Fruit fly (Drosophila melanogaster) whole organism, embryonic: ENCODE measurements around the gene Mettl2.

ENCODE experiments used
- Atf-2 ChIP-seq: fragments of 200-800 bp; sonication (Bioruptor generic); optimal IDR thresholded peaks from 2 replicates; lab custom pipeline; 2016; ENCODE audit warnings: missing biosample characterization, missing genetic modification characterization
- BtbVII ChIP-seq: fragments of 200-800 bp; sonication (Bioruptor generic); optimal IDR thresholded peaks from 3 replicates; lab custom pipeline; 2017; ENCODE audit warnings: missing biosample characterization, mild to moderate bottlenecking, missing genetic modification characterization
- Bteb2 ChIP-seq: fragments of 200-800 bp; sonication (Bioruptor generic); optimal IDR thresholded peaks from 2 replicates; lab custom pipeline; 2016; ENCODE audit warnings: missing biosample characterization, missing genetic modification characterization
- CG10274 ChIP-seq: fragments of 200-800 bp; sonication (Bioruptor generic); optimal IDR thresholded peaks from 3 replicates; lab custom pipeline; 2017; ENCODE audit warnings: missing biosample characterization, mild to moderate bottlenecking, missing genetic modification characterization
- CG11247 ChIP-seq: fragments of 200-800 bp; sonication (Bioruptor generic); IDR thresholded peaks from 2 replicates; pipeline ENCODE4 v1.3.6; 2022; ENCODE audit warnings: missing biosample characterization, missing genetic modification characterization
- CG12104 ChIP-seq: fragments of 200-800 bp; sonication (Bioruptor generic); optimal IDR thresholded peaks from 3 replicates; lab custom pipeline; 2016; ENCODE audit warnings: missing biosample characterization, missing genetic modification characterization
- CG16815 ChIP-seq: fragments of 200-800 bp; sonication (Bioruptor generic); optimal IDR thresholded peaks from 3 replicates; lab custom pipeline; 2017; ENCODE audit warnings: missing biosample characterization, mild to moderate bottlenecking, missing genetic modification characterization
- CG2678 ChIP-seq: fragments of 200-800 bp; sonication (Bioruptor generic); optimal IDR thresholded peaks from 3 replicates; lab custom pipeline; 2019; ENCODE audit warnings: missing biosample characterization, mild to moderate bottlenecking, missing genetic modification characterization, moderate library complexity
- CG30403 ChIP-seq: fragments of 200-800 bp; sonication (Bioruptor generic); optimal IDR thresholded peaks from 3 replicates; lab custom pipeline; 2016; ENCODE audit warnings: missing biosample characterization, missing genetic modification characterization
- CG31365 ChIP-seq: fragments of 200-800 bp; sonication (Bioruptor generic); optimal IDR thresholded peaks from 2 replicates; lab custom pipeline; 2018; ENCODE audit warnings: missing biosample characterization, mild to moderate bottlenecking, missing genetic modification characterization
- CG32532 ChIP-seq: fragments of 200-800 bp; sonication (Bioruptor generic); IDR thresholded peaks from 2 replicates; pipeline ENCODE4 v1.3.6; 2022; ENCODE audit warnings: missing biosample characterization, missing genetic modification characterization
- CG3281 ChIP-seq: fragments of 200-800 bp; sonication (Bioruptor generic); optimal IDR thresholded peaks from 3 replicates; lab custom pipeline; 2017; ENCODE audit warnings: missing biosample characterization, mild to moderate bottlenecking, missing genetic modification characterization
- CG4707 ChIP-seq: fragments of 200-800 bp; sonication (Bioruptor generic); optimal IDR thresholded peaks from 2 replicates; lab custom pipeline; 2018; ENCODE audit warnings: missing biosample characterization, mild to moderate bottlenecking, missing genetic modification characterization, moderate library complexity
- CG6791 ChIP-seq: fragments of 200-800 bp; sonication (Bioruptor generic); IDR thresholded peaks from 3 replicates; pipeline ENCODE4 v1.3.6; 2022; ENCODE audit warnings: missing biosample characterization, missing genetic modification characterization; ENCODE audit not compliant: partially characterized antibody
- CG7839 ChIP-seq: fragments of 200-800 bp; sonication (Bioruptor generic); optimal IDR thresholded peaks from 3 replicates; lab custom pipeline; 2018; ENCODE audit warnings: missing biosample characterization, mild to moderate bottlenecking, missing genetic modification characterization, moderate library complexity
- CG8765 ChIP-seq: fragments of 200-800 bp; sonication (Bioruptor generic); IDR thresholded peaks from 2 replicates; pipeline ENCODE4 v1.3.6; 2022; ENCODE audit warnings: missing biosample characterization, missing genetic modification characterization
- CG9437 ChIP-seq: fragments of 200-800 bp; sonication (Bioruptor generic); optimal IDR thresholded peaks from 2 replicates; lab custom pipeline; 2018; ENCODE audit warnings: missing biosample characterization, mild to moderate bottlenecking, missing genetic modification characterization
- CG9609 ChIP-seq: fragments of 200-800 bp; sonication (Bioruptor generic); optimal IDR thresholded peaks from 3 replicates; lab custom pipeline; 2016; ENCODE audit warnings: missing biosample characterization, missing genetic modification characterization
- Chrac-16 ChIP-seq: fragments of 200-800 bp; sonication (Bioruptor generic); optimal IDR thresholded peaks from 3 replicates; lab custom pipeline; 2016; ENCODE audit warnings: missing biosample characterization, missing genetic modification characterization
- CoRest ChIP-seq: fragments of 200-800 bp; sonication (Bioruptor generic); optimal IDR thresholded peaks from 3 replicates; lab custom pipeline; 2018; ENCODE audit warnings: missing biosample characterization, mild to moderate bottlenecking, missing genetic modification characterization, moderate library complexity
- D19B ChIP-seq: fragments of 200-800 bp; sonication (Bioruptor generic); optimal IDR thresholded peaks from 2 replicates; lab custom pipeline; 2017; ENCODE audit warnings: missing biosample characterization, mild to moderate bottlenecking, missing genetic modification characterization
- Dad ChIP-seq: fragments of 200-800 bp; sonication (Bioruptor generic); optimal IDR thresholded peaks from 3 replicates; lab custom pipeline; 2016; ENCODE audit warnings: missing biosample characterization, missing genetic modification characterization
- Drgx ChIP-seq: fragments of 200-800 bp; sonication (Bioruptor generic); IDR thresholded peaks from 2 replicates; pipeline ENCODE4 v1.3.6; 2022; ENCODE audit warnings: missing biosample characterization, missing genetic modification characterization
- Ets97D ChIP-seq: fragments of 200-800 bp; sonication (Bioruptor generic); optimal IDR thresholded peaks from 3 replicates; lab custom pipeline; 2016; ENCODE audit warnings: missing biosample characterization, missing genetic modification characterization
- HLH3B ChIP-seq: fragments of 200-800 bp; sonication (Bioruptor generic); IDR thresholded peaks from 2 replicates; pipeline ENCODE4 v1.3.6; 2022; ENCODE audit warnings: missing biosample characterization, missing genetic modification characterization
- HLH54F ChIP-seq: fragments of 200-800 bp; sonication (Bioruptor generic); optimal IDR thresholded peaks from 3 replicates; lab custom pipeline; 2016; ENCODE audit warnings: missing biosample characterization, missing genetic modification characterization
- Med ChIP-seq: fragments of 200-800 bp; sonication (Bioruptor generic); peaks from one replicate; lab custom pipeline; 2016; ENCODE audit warnings: missing biosample characterization, missing genetic modification characterization, mild to moderate bottlenecking, inconsistent platforms, moderate library complexity
- NfI ChIP-seq: fragments of 200-800 bp; sonication (Bioruptor generic); optimal IDR thresholded peaks from 3 replicates; lab custom pipeline; 2018; ENCODE audit warnings: missing biosample characterization, mild to moderate bottlenecking, missing genetic modification characterization, moderate library complexity
- Pdp1 ChIP-seq, 2 experiments: fragments of 200-800 bp; sonication (Bioruptor generic); optimal IDR thresholded peaks; 3 replicates each; lab custom pipeline; 2016; ENCODE audit warnings: missing biosample characterization in 2 of 2, missing genetic modification characterization in 2 of 2, mild to moderate bottlenecking in 1 of 2, moderate library complexity in 1 of 2
- Ptx1 ChIP-seq: fragments of 200-800 bp; sonication (Bioruptor generic); IDR thresholded peaks from 2 replicates; pipeline ENCODE4 v1.3.6; 2022; ENCODE audit warnings: missing biosample characterization, missing genetic modification characterization
- chif ChIP-seq, 2 experiments: fragments of 200-800 bp; sonication (Bioruptor generic); optimal IDR thresholded peaks; 3 replicates each; lab custom pipeline; 2016; ENCODE audit warnings: missing biosample characterization in 2 of 2, missing genetic modification characterization in 2 of 2
- chinmo ChIP-seq: fragments of 200-800 bp; sonication (Bioruptor generic); IDR thresholded peaks from 4 replicates; pipeline ENCODE4 v1.3.6; 2022; ENCODE audit warnings: missing biosample characterization, missing genetic modification characterization; ENCODE audit not compliant: partially characterized antibody
- crc ChIP-seq: fragments of 200-800 bp; sonication (Bioruptor generic); optimal IDR thresholded peaks from 2 replicates; lab custom pipeline; 2016; ENCODE audit warnings: missing biosample characterization, missing genetic modification characterization
- cwo ChIP-seq: fragments of 200-800 bp; sonication (Bioruptor generic); optimal IDR thresholded peaks from 3 replicates; lab custom pipeline; 2017; ENCODE audit warnings: missing biosample characterization, missing genetic modification characterization, mild to moderate bottlenecking, moderate library complexity, missing genetic modification reagents
- dysf ChIP-seq: fragments of 200-800 bp; sonication (Bioruptor generic); IDR thresholded peaks from 3 replicates; pipeline ENCODE4 v1.3.6; 2022; ENCODE audit warnings: missing biosample characterization, missing genetic modification characterization
- fd96Cb ChIP-seq: fragments of 200-800 bp; sonication (Bioruptor generic); optimal IDR thresholded peaks from 2 replicates; lab custom pipeline; 2018; ENCODE audit warnings: missing biosample characterization, mild to moderate bottlenecking, missing genetic modification characterization, moderate library complexity
- ftz-f1 ChIP-seq: fragments of 200-800 bp; sonication (Bioruptor generic); optimal IDR thresholded peaks from 2 replicates; lab custom pipeline; 2016; ENCODE audit warnings: missing biosample characterization, missing genetic modification characterization
- inv ChIP-seq: fragments of 200-800 bp; sonication (Bioruptor generic); IDR thresholded peaks from 2 replicates; pipeline ENCODE4 v1.3.6; 2022; ENCODE audit warnings: missing biosample characterization, missing genetic modification characterization; ENCODE audit not compliant: partially characterized antibody
- lmd ChIP-seq: fragments of 200-800 bp; sonication (Bioruptor generic); IDR thresholded peaks from 2 replicates; pipeline ENCODE4 v1.3.6; 2022; ENCODE audit warnings: missing biosample characterization, missing genetic modification characterization
- mam ChIP-seq: fragments of 200-800 bp; sonication (Bioruptor generic); optimal IDR thresholded peaks from 3 replicates; lab custom pipeline; 2016; ENCODE audit warnings: missing biosample characterization, missing genetic modification characterization
- pho ChIP-seq: fragments of 200-800 bp; sonication (Bioruptor generic); optimal IDR thresholded peaks from 2 replicates; lab custom pipeline; 2016; ENCODE audit warnings: missing biosample characterization, missing genetic modification characterization
- scrt ChIP-seq: fragments of 200-800 bp; sonication (Bioruptor generic); optimal IDR thresholded peaks from 2 replicates; lab custom pipeline; 2018; ENCODE audit warnings: missing biosample characterization, mild to moderate bottlenecking, missing genetic modification characterization, moderate library complexity
- slp2 ChIP-seq: fragments of 200-800 bp; sonication (Bioruptor generic); optimal IDR thresholded peaks from 2 replicates; lab custom pipeline; 2016; ENCODE audit warnings: missing biosample characterization, missing genetic modification characterization
- tgo ChIP-seq: fragments of 200-800 bp; sonication (Bioruptor generic); IDR thresholded peaks from 3 replicates; pipeline ENCODE4 v1.3.6; 2022; ENCODE audit warnings: missing biosample characterization, missing genetic modification characterization
- unpg ChIP-seq: fragments of 200-800 bp; sonication (Bioruptor generic); optimal IDR thresholded peaks from 3 replicates; lab custom pipeline; 2018; ENCODE audit warnings: missing biosample characterization, mild to moderate bottlenecking, missing genetic modification characterization, moderate library complexity
- wek ChIP-seq: fragments of 200-800 bp; sonication (Bioruptor generic); optimal IDR thresholded peaks from 3 replicates; lab custom pipeline; 2018; ENCODE audit warnings: missing biosample characterization, mild to moderate bottlenecking, missing genetic modification characterization, moderate library complexity
- wor ChIP-seq: fragments of 200-800 bp; sonication (Bioruptor generic); IDR thresholded peaks from 2 replicates; pipeline ENCODE4 v1.3.6; 2022; ENCODE audit warnings: missing biosample characterization, missing genetic modification characterization
- zen ChIP-seq: fragments of 200-800 bp; sonication (Bioruptor generic); optimal IDR thresholded peaks from 3 replicates; lab custom pipeline; 2018; ENCODE audit warnings: missing biosample characterization, mild to moderate bottlenecking, missing genetic modification characterization, moderate library complexity

Mettl2 gene

DNA sequence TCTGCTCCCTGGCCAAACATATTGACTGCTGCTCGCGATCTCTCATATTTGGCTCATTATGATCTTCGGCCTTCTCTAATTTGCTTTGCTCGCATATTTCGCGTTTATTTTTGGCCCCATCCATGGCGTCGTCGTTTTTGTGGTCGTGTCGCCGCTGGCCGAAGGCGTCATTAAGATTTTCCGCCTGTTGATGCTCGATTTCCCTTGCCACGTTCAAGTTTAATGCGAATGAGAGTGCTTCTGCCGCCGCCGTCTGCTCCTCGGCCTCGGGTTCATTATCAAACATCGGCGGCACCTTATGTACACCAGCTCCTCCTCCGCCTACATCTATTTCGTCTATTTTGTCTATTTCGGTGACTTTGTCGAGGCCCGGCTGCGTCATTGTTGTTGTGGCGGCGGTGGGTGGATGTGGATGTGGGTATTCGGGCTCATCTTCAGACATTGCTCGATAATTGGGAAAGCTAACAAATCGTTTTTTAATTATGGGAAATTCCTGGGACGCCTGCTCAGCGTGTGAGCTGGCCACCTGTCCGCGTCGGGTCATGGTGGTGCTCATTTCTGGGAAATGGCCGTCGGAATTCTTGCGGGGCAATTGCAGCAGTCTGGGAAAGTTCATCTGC, 24.5 kb downstream of the Mettl2 start (continued):
- TF ChIP-seq CG6791 (GFP tag; lab: Robert Waterston, UW), result no peak
- no peak for TF ChIP-seq CG4707 (GFP tag; lab: Kevin White, UChicago)
- no peak for TF ChIP-seq Atf-2 (GFP tag; lab: Kevin White, UChicago)
- TF ChIP-seq chinmo, result 0 out of 4 replicates have a peak, but pooled peaks have one; percentile 18
- TF ChIP-seq Ets97D, result no peak
- TF ChIP-seq CG31365, result no peak
- TF ChIP-seq CG9609 (GFP tag; lab: Kevin White, UChicago), result no peak
- peak; percentile 57 for TF ChIP-seq ftz-f1 (GFP tag; lab: Kevin White, UChicago)
- TF ChIP-seq zen (tag; lab: Kevin White, UChicago), result no peak
- TF ChIP-seq, all 482 proteins: peak for 13

DNA sequence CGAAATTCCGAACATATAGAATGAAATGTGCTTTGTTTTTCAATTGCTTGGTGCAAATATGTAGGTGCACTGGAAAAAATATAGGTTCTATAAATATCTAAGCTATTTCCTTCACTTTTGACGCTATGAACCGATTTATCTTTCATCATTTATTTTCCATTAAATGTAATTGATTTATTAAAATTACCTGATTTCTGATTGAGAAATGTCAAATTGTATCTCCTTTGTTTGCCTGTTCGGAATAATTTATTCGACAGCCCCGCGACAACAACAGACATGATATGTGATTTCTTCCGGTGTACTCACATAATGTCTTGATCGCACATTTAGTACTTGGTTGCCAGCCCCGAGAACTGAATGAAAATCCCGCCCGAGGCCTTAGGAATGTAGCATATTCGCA, 29.4 kb downstream of the Mettl2 start:
- TF ChIP-seq pho (GFP tag; lab: Kevin White, UChicago) (peak; percentile 46), BtbVII (GFP tag; lab: Kevin White, UChicago) (peak; percentile 52), slp2 (GFP tag; lab: Kevin White, UChicago) (no peak), crc (GFP tag; lab: Kevin White, UChicago) (no peak), CG12104 (GFP tag; lab: Kevin White, UChicago) (peak; percentile 85), HLH54F (GFP tag; lab: Kevin White, UChicago) (peak; percentile 22), inv (no peak), Bteb2 (GFP tag; lab: Kevin White, UChicago) (peak; percentile 32), CG6791 (GFP tag; lab: Robert Waterston, UW) (no peak), D19B (GFP tag; lab: Kevin White, UChicago) (peak; percentile 34), CG3281 (GFP tag; lab: Kevin White, UChicago) (peak; percentile 62), CG10274 (GFP tag; lab: Kevin White, UChicago) (peak; percentile 9), tgo (GFP tag; lab: Robert Waterston, UW) (peak; percentile 41; the same call in 1 of the 3 replicates), Med (GFP tag; lab: Kevin White, UChicago) (peak; percentile 88), Pdp1 (GFP tag; optimal IDR thresholded peaks at IDR 0.05; lab: Kevin White, UChicago) (peak in 1 of 2 experiments; percentile 46), dysf (GFP tag; lab: Robert Waterston, UW) (peak; percentile 74), Drgx (GFP tag; lab: Robert Waterston, UW) (0 out of 2 replicates have a peak, but pooled peaks have one; percentile 44), CG11247 (GFP tag; lab: Robert Waterston, UW) (no peak), lmd (peak; percentile 68; the same call in 1 of the 2 replicates), CG7839 (tag; lab: Kevin White, UChicago) (peak; percentile 76), CG9437 (GFP tag; lab: Kevin White, UChicago) (peak; percentile 4), NfI (peak; percentile 21), CG30403 (GFP tag; lab: Kevin White, UChicago) (peak; percentile 50), wor (GFP tag; lab: Robert Waterston, UW) (peak; percentile 26; the same call in 1 of the 2 replicates), CG2678 (tag; lab: Kevin White, UChicago) (peak; percentile 72), CG32532 (peak; percentile 66; the same call in 1 of the 2 replicates), CG16815 (GFP tag; lab: Kevin White, UChicago) (peak; percentile 14), wek (GFP tag; lab: Kevin White, UChicago) (no peak), fd96Cb (tag; lab: Kevin White, UChicago) (peak; percentile 15), Ptx1 (GFP tag; lab: Robert Waterston, UW) (peak; percentile 57), CoRest (tag; lab: Kevin White, UChicago) (peak; percentile 62), cwo (GFP tag; lab: Kevin White, UChicago) (peak; percentile 32), mam (GFP tag; lab: Kevin White, UChicago) (peak; percentile 45), scrt (no peak), Chrac-16 (GFP tag; lab: Kevin White, UChicago) (peak; percentile 9), CG8765 (GFP tag; lab: Robert Waterston, UW) (no peak), Dad (peak; percentile 3), unpg (GFP tag; lab: Kevin White, UChicago) (peak; percentile 15), chif (GFP tag; optimal IDR thresholded peaks at IDR 0.05; lab: Kevin White, UChicago) (peak in 1 of 2 experiments; percentile 13), HLH3B (GFP tag; lab: Robert Waterston, UW) (no peak)
